Worm (Caenorhabditis elegans): ENCODE results near the gene W10G11.2.

DNA sequence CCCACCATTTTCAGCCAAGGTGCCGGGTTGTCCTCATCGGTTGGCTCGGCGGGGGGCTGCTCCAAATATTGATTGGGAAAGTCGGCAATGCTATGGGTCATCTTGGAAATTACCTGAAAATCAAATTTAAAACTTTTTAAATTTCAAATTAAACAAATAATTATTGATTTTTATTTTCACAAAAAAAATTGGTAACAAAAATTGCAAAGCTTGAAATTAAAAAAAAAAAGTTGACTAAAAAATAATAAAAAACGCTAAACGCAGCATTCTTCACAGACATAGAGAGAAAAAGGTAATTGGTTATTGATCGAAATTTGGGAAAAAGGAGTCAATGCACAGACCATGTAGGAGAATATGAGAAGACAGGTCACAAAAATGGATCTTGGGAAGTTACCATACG lies 37.3 kb upstream of the W10G11.2 start, which contains the start of gene Y49F6A.11:
- TF ChIP-seq daf-12 (tag; optimal IDR thresholded peaks at IDR 0.05) (no peak), zag-1 (tag; optimal IDR thresholded peaks at IDR 0.05) (no peak), fkh-10 (GFP tag; optimal IDR thresholded peaks at IDR 0.05) (no peak), aly-2 (tag; optimal IDR thresholded peaks at IDR 0.05) (no peak), lin-15B (tag; optimal IDR thresholded peaks at IDR 0.05) (no peak)

All from whole organism, L3 larva.